Worm (Caenorhabditis elegans): ENCODE data around the gene F41G3.10.

DNA sequence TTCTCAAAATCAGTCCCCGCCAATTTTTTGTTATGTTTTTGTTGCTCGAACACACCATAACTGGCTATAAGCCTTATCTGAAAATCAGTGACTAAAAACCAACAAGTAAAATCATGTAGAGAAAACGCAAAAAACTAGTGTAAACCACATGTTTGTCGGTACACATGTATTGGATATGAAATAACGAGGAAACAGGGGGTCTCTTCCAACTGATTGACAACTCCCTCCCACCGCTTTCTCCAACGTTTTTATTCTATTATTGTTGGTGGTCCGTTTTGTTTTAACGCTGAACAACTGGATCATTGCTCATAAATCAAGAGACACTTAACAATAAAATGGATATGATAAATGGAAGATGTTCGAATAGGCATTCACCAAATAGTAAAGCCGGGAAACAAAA, 22.5 kb downstream of the F41G3.10 start:
- TF ChIP-seq nhr-67 (tag; optimal IDR thresholded peaks at IDR 0.05): no peak
- peak; percentile 40 for TF ChIP-seq egl-5 (tag; optimal IDR thresholded peaks at IDR 0.05)
- no peak for TF ChIP-seq ceh-28 (tag; optimal IDR thresholded peaks at IDR 0.05)
- no peak for TF ChIP-seq R02D3.7 (tag; optimal IDR thresholded peaks at IDR 0.05)
- TF ChIP-seq ztf-11 (tag; optimal IDR thresholded peaks at IDR 0.05): no peak

Data from whole organism, L3 larva.